Worm (Caenorhabditis elegans): Measurements from ENCODE around the gene ltd-1.

The ltd-1 gene

DNA sequence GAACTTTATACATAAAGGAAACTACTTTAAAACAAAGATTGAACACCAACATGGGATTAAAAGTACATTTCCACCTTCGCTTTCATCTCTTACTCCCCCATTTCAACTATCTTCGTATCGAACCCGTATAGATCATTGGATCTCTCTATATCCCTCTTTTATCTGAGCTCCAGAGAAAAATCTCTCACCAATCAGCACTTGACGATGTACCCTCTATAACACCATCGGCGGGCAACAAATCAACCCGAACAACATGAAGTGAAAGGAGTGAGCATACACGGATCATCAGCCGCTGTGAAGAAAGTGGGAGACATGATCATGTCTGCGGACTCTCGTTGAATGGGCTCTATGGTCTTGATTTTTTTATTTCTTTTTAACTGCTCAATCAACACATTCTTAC is 24.9 kb upstream of the ltd-1 start:
- TF ChIP-seq unc-62 (GFP tag; optimal IDR thresholded peaks at IDR 0.05): no peak

ce11 chrII:8116159-8116558 is 23.6 kb upstream of the ltd-1 start, which contains the start of gene unc-105:
unc-105 (plus strand) TSS chrII:8116459.
- TF ChIP-seq unc-62 (GFP tag; optimal IDR thresholded peaks at IDR 0.05): no peak

- TF ChIP-seq unc-62 (GFP tag; optimal IDR thresholded peaks at IDR 0.05): no peak
Measured at ce11 chrII:8112063-8112462, 19.5 kb upstream of the ltd-1 start, which contains the start of gene lron-4. lron-4 (minus strand) TSS chrII:8112163.

DNA sequence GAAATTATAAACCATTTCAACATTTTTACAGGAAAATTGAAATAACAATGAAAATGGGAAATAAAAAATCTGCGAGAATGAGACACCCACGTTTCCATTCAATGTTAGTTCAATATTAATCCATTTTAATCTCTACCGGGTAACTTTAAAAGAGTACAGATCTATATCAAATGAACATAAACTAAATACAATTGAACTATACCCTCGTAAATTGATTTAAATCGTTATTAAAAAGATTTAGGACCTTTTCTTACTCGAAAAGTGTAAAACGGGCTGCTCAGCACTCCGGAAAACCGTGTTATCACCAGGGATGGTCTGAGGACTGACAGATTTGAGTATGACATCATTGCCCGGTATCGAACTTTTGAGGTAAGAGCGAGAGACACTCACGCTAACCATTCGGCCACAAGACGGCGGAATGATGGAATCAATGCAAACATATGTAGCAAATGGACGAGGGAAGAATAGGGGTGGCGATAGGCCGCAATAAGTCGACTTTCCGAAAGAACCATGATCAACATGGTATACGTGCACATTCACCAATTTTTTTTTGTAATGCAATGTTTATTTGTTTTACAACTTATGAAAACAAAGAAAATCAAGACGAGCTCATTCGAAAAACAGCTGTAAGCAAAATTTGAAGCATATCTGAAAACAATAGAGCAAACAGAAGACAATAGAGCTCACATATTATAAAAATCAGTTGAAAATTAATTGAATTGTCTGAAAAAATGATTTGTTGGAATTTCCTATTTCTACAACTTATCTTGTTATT is 14.6 kb upstream of the ltd-1 start, which contains the start of the genes chst-1 and C41C4.9:
TSS of gene chst-1 (minus strand) at position 51 of the 775 bp plus-strand sequence.
TSS of gene C41C4.9 (plus strand) at position 725 of the 775 bp plus-strand sequence.
- TF ChIP-seq unc-62 (GFP tag; optimal IDR thresholded peaks at IDR 0.05): no peak

ce11 chrII:8104998-8105397 is 12.4 kb upstream of the ltd-1 start, which contains the start of gene sfxn-5:
sfxn-5 (minus strand) TSS chrII:8105052.
- no peak for TF ChIP-seq unc-62 (GFP tag; optimal IDR thresholded peaks at IDR 0.05)

DNA sequence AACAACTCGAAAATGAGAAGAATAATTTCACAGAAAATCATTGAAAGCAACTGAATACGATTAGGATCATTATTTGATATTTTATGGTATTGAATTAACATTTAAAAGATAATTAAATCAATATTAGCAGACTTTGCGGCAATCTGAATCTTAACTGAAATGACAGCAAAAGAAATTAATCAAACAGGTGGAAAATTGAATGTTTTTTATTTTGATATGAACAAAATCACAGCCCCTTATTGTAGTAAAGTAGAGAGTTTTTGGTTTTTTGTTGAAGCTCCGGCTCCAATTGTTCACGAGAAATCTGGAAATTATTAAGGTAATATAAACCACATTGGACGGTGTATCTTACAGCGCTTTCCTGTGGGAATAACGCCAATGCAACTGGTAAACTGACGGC is 9.5 kb upstream of the ltd-1 start, which contains the start of gene sre-2:
TSS of gene sre-2 (minus strand) at position 101 of the 400 bp plus-strand sequence.
- TF ChIP-seq unc-62 (GFP tag; optimal IDR thresholded peaks at IDR 0.05): no peak

- TF ChIP-seq unc-62 (GFP tag; optimal IDR thresholded peaks at IDR 0.05): no peak
Measured at ce11 chrII:8099212-8099784, 6.7 kb upstream of the ltd-1 start.

DNA sequence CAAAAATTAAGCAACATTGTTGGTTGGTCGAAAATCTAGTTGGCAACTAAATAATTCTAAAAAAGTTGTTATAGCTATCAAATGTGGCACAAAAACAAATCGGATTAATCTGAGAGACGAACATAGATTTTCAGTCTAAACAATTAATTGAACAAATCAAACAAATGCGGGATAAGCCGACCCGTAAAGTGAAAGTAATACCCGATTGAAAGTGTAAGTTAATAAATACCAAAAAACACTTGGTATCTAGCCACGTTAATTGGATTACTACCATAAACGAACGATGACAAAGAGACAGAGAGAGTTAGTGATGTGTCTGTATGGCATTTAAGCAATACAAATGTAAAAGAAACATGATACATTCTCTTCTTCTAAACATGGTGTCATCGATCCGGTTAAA is 1.4 kb upstream of the ltd-1 start:
- TF ChIP-seq unc-62 (GFP tag; optimal IDR thresholded peaks at IDR 0.05): no peak

DNA sequence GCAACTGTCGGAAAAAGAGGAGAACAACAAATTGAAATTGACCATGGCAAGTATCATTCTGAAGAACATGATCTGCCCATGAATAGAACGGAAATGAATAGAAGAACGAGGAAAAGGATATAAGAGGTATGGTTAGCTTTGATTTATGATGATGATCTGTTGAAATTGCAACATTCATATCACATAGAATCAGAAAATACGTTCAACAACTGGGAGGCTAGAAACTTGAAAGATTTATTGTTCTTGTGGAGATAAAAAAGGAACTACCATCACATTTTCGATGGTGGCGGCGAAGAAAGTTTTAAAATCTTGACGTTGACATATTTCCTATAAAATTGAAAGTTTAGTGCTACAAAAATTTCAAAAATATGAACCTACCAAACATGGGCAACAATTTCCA is 729 bp upstream of the ltd-1 start:
- TF ChIP-seq unc-62 (GFP tag; optimal IDR thresholded peaks at IDR 0.05): no peak

- no peak for TF ChIP-seq unc-62 (GFP tag; optimal IDR thresholded peaks at IDR 0.05)
Measured at ce11 chrII:8091528-8091927, 1.0 kb downstream of the ltd-1 start.

ce11 chrII:8086803-8087202 is 5.8 kb downstream of the ltd-1 start, which contains the start of gene K02C4.3:
K02C4.3 (minus strand) TSS chrII:8086853.
- no peak for TF ChIP-seq unc-62 (GFP tag; optimal IDR thresholded peaks at IDR 0.05)

- TF ChIP-seq unc-62 (GFP tag; optimal IDR thresholded peaks at IDR 0.05): no peak
Measured at ce11 chrII:8078041-8078440, 14.5 kb downstream of the ltd-1 start, which contains the start of gene K02C4.5. K02C4.5 (plus strand) TSS chrII:8078435.

DNA sequence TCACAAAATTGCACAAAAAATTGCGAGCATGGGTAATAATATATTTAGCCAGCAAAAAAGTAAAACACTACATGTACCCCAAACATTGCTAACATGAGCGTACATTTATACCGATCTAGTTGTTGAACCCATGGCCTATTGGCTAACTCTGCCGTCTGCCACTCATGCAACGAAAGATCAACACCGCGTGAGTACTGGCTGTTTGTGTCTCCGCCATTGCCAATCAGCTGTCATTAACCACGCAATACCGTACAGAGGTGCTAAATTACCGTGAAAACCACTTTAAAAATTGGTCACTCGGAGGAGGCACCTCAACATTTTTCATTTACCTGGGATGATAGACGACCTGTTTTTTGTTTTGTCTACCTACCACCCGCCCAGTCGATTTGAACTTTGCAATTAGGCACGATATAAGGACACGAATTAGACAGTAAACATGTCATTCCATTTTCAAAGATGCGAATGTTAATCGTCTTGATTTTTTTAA is 17.2 kb downstream of the ltd-1 start, which contains the start of gene K02C4.2:
TSS of gene K02C4.2 (plus strand) at position 437 of the 487 bp plus-strand sequence.
- no peak for TF ChIP-seq unc-62 (GFP tag; optimal IDR thresholded peaks at IDR 0.05)

DNA sequence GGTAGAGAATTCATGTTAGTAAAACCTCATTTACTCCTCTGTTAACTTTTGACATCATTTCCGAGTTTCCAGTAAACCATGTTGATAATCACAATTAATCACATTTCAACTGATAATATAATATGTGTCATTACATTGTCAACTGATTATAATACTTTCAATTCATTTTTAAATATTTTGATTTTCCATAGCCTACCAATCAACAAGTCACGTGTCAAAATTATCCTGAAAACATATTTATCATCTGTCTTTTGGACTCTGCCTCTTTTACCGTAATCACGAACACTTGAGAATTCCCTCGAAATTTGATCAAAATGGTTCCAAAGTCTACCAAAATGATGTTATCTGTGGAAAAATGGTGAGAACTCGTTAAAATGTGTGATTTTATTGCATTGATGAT is 18.5 kb downstream of the ltd-1 start:
- TF ChIP-seq unc-62 (GFP tag; optimal IDR thresholded peaks at IDR 0.05): no peak

DNA sequence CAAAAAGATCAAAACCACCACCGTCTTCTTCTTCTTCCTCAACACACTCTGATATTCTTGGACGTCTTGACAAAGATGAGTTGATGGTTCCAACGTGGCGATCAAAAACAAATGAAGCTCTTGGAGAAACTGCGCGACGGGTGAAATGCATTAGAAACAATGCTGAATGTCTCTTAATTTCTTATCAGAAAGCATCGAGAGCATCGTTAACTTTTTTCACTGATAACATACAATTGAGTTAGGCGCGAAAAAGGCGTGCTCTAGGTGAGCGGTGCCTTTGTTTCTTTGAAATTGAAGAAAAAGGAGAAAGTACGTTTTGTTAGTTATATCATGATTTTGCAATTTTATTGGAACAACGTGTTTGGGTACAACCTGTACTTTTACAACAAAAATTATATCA is 19.3 kb downstream of the ltd-1 start, which contains the start of gene gpcp-2:
TSS of gene gpcp-2 (minus strand) at position 153 of the 400 bp plus-strand sequence.
- TF ChIP-seq unc-62 (GFP tag; optimal IDR thresholded peaks at IDR 0.05): no peak

DNA sequence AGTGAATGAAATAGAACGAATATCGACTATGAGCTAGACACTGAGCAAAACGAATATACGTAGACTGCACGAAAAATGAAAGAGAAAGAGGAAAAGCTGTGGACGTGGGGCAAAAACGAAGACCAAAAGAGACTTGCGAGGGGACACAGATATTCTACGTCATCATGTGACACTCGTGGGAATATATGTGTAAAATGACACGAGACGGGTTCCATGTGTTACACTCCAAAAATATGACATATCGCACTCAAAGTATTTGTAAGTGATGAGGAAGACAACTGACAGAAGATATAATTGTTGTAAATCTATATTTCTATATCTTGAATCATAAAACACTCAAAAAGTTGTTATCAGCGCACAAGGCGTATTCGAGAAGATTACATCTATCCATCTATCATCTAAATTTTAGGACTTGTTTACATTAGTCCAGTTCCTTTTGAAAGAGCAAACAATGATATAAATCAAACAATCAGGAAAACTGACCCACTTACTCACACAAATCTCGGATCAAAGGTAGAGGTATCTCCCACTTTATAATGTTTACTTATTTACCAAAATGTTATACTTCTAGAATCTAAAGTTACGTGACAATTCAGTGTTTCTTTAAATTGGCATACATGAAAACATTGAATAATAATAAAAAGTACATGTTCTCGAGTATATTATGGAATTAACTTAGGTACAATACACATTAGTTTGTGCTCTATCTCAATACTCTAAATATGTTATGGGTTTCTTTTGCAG is 20.6 kb downstream of the ltd-1 start:
- TF ChIP-seq unc-62 (GFP tag; optimal IDR thresholded peaks at IDR 0.05): no peak

Measured in whole organism, dauer.